Worm (Caenorhabditis elegans): ENCODE data around the gene gfrp-1.

gfrp-1 gene

DNA sequence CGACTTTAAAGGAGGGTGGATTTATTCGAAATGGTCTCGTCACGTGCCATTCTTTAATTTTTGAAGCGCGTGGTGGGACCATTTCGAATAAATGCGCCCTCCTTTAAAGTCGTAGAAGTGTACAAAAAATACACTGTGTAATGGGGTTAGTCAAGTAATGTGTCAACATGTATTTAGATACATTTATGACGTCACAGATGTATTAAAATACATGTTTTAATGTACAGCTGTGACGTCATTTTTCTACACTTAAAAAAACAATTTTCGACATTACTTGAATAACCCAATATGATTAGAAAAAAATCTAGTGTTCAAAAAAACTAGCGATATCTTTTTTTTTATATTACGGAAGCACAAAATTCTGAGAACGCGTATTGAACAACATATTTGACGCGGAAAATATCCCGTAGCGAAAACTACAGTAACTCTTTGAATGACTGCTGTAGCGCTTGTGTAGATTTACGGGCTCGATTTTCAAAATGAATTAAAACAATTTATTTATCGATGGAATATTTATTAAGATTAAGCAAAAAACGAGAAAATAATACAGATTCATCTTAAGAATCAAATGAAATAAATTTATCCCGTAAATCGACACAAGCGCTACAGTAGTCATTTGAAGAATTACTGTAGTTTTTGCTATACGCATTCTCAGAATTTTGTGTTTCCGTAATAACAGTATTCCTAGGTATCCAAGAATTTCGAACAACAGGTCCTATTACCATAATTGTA is at the start of gene gfrp-1:
Gene gfrp-1 (plus strand): TSS at position 682 of the 732 bp plus-strand sequence.
- TF ChIP-seq unc-62 (GFP tag; optimal IDR thresholded peaks at IDR 0.05), result no peak
- TF ChIP-seq skn-1 (tag; optimal IDR thresholded peaks at IDR 0.05), result no peak
- no peak for TF ChIP-seq fkh-10 (GFP tag; optimal IDR thresholded peaks at IDR 0.05)
- no peak for TF ChIP-seq eor-1 (tag; optimal IDR thresholded peaks at IDR 0.05)
- TF ChIP-seq fos-1 (tag; optimal IDR thresholded peaks at IDR 0.05), result no peak
- no peak for TF ChIP-seq nhr-76 (tag; optimal IDR thresholded peaks at IDR 0.05)
- TF ChIP-seq nhr-237 (tag; optimal IDR thresholded peaks at IDR 0.05), result no peak
- TF ChIP-seq egl-27 (tag; optimal IDR thresholded peaks at IDR 0.05), result no peak
- no peak for TF ChIP-seq ceh-9 (tag; optimal IDR thresholded peaks at IDR 0.05)
- no peak for TF ChIP-seq daf-12 (tag; optimal IDR thresholded peaks at IDR 0.05)
- TF ChIP-seq ZK546.5 (tag; optimal IDR thresholded peaks at IDR 0.05), result no peak
- TF ChIP-seq nhr-12 (tag; optimal IDR thresholded peaks at IDR 0.05), result no peak
- TF ChIP-seq unc-39 (tag; optimal IDR thresholded peaks at IDR 0.05), result no peak
- no peak for TF ChIP-seq elt-3 (tag; optimal IDR thresholded peaks at IDR 0.05)
- no peak for TF ChIP-seq ceh-16 (tag; optimal IDR thresholded peaks at IDR 0.05)
- no peak for TF ChIP-seq nhr-23 (tag; optimal IDR thresholded peaks at IDR 0.05)

DNA sequence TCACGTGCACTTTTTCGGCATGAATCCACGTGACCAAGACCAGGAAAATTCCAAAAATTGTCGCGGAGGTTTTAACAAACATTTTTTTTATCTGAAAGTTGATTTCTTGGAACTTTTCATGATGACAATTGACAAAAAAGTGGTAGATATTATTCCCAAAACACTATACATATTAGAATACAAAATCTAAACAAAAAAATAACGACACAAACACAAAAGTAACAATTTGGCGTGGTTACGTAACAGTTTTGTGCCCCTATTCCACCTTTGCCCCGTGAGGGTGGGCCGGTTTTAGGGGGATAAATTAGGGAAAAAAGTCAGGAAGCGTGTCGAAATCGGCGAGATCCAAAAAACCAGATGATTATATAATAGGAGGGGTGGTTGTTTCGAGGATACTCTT is 45.6 kb upstream of the gfrp-1 start, which contains the start of gene gegf-1:
Gene gegf-1 (minus strand): TSS at position 101 of the 400 bp plus-strand sequence.
- TF ChIP-seq elt-3 (tag; optimal IDR thresholded peaks at IDR 0.05) (no peak), sea-2 (GFP tag; optimal IDR thresholded peaks at IDR 0.05) (no peak), mml-1 (tag; optimal IDR thresholded peaks at IDR 0.05) (no peak), nhr-43 (tag; optimal IDR thresholded peaks at IDR 0.05; ENCODE audit: poor library complexity, severe bottlenecking) (no peak), nhr-23 (tag; optimal IDR thresholded peaks at IDR 0.05) (no peak), jun-1 (tag; optimal IDR thresholded peaks at IDR 0.05) (no peak), fkh-2 (tag; optimal IDR thresholded peaks at IDR 0.05) (no peak), tbx-2 (tag; optimal IDR thresholded peaks at IDR 0.05) (no peak), zag-1 (tag; optimal IDR thresholded peaks at IDR 0.05) (no peak), unc-39 (tag; optimal IDR thresholded peaks at IDR 0.05) (no peak), nhr-28 (tag; optimal IDR thresholded peaks at IDR 0.05) (no peak), daf-12 (tag; optimal IDR thresholded peaks at IDR 0.05) (no peak)

DNA sequence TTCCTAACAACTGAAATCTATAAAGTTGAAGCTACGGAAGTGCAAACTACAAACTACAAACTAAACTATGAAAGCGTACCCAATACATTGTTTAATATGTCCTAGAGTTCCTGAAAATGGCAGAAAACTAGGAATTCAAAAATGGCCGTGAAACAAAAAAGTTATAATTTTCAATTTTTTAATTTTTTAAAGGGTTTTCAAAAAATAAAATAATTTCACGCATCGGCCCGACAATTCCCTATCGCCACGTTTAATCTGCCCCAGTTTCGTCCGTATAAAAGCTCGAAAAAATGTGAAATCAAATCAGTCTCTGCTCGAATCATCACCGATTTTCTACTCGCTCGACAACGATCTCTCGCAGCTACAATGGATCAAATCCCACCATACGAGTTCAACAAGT is 44.7 kb upstream of the gfrp-1 start, which contains the start of gene Y38C1AA.7:
Gene Y38C1AA.7 (plus strand): TSS at position 301 of the 400 bp plus-strand sequence.
- no peak for TF ChIP-seq ztf-11 (tag; optimal IDR thresholded peaks at IDR 0.05)

DNA sequence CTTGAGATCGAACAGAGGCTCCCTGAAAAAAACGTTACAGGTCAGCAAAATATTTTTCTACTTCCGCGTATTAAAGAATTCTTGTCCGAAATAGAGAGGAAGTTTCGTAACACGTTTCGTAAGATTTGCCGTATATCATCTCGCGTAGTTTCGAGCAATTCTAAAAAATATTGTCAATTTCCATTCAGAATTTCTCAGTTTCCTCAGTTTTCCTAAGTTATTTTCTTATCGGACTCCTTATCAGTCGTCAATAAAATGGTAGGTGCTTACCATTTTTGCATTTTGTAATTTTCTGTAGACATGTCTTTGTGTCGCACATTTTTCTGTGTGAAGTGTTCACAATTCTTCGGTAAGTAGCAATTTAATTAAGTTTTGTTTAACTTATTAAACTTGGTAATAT is 43.5 kb upstream of the gfrp-1 start, which contains the start of gene Y38C1AA.19:
Gene Y38C1AA.19 (plus strand): TSS at position 301 of the 400 bp plus-strand sequence.
- no peak for TF ChIP-seq elt-3 (tag; optimal IDR thresholded peaks at IDR 0.05)
- TF ChIP-seq pha-4 (tag; optimal IDR thresholded peaks at IDR 0.05), result no peak
- no peak for TF ChIP-seq elt-2 (tag; optimal IDR thresholded peaks at IDR 0.05)
- TF ChIP-seq ceh-9 (tag; optimal IDR thresholded peaks at IDR 0.05), result no peak
- no peak for TF ChIP-seq aly-2 (tag; optimal IDR thresholded peaks at IDR 0.05)
- no peak for TF ChIP-seq zag-1 (tag; optimal IDR thresholded peaks at IDR 0.05)
- TF ChIP-seq tbx-2 (tag; optimal IDR thresholded peaks at IDR 0.05), result no peak
- TF ChIP-seq nhr-28 (tag; optimal IDR thresholded peaks at IDR 0.05), result no peak
- TF ChIP-seq ztf-11 (tag; optimal IDR thresholded peaks at IDR 0.05), result no peak
- TF ChIP-seq pqm-1 (tag; optimal IDR thresholded peaks at IDR 0.05), result no peak
- no peak for TF ChIP-seq ceh-82 (tag; optimal IDR thresholded peaks at IDR 0.05)
- no peak for TF ChIP-seq nhr-77 (tag; optimal IDR thresholded peaks at IDR 0.05)
- TF ChIP-seq lin-39 (tag; optimal IDR thresholded peaks at IDR 0.05), result no peak
- no peak for TF ChIP-seq ZK546.5 (tag; optimal IDR thresholded peaks at IDR 0.05)

DNA sequence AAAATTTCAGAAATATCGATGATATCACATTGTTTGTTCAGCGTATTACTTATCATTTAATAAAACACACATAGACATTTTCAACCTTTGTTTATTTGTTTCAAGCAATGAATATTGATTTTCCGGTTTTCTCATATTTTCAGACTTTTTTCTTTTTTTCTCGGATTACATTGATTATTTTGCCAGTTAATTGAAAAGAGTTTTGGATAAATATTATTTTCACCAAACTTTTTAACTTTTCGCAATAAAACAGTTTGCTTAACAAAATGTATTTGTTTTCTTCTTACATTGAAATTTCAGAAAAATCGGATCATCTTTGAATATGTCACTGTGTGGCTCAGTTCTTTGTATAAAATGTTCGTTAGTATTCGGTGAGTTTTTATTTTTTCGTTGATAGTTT is 40.9 kb upstream of the gfrp-1 start, which contains the start of gene Y38C1AA.6:
Gene Y38C1AA.6 (plus strand): TSS at position 301 of the 400 bp plus-strand sequence.
- TF ChIP-seq ztf-11 (tag; optimal IDR thresholded peaks at IDR 0.05) (no peak), pqm-1 (tag; optimal IDR thresholded peaks at IDR 0.05) (peak; percentile 17), nhr-28 (tag; optimal IDR thresholded peaks at IDR 0.05) (no peak), ceh-82 (tag; optimal IDR thresholded peaks at IDR 0.05) (no peak), sea-2 (GFP tag; optimal IDR thresholded peaks at IDR 0.05) (no peak)
